Worm (Caenorhabditis elegans): ENCODE measurements around the gene tsp-2.

tsp-2 gene

DNA sequence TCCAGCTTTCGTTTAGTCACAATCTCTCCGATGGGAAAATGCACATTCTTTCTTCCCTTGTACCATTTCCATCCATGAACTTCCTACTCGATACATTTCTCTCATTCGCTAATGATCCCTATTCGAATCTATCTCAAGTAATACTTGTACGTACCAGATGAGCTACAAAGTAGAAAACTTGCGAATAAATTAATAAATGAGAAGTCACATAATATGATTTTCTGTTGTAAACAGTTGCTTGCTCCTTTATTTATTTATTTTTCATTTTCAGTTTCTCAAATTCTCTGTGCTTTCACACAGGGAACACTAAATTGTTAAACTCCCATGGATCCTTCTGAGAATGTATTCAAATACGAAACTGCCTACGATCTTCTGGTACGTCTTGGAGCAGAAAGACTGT is 11.6 kb downstream of the tsp-2 start, which contains the start of gene rfs-1:
Gene rfs-1 (plus strand): TSS at position 301 of the 400 bp plus-strand sequence.
- TF ChIP-seq elt-1 (tag; optimal IDR thresholded peaks at IDR 0.05) = no peak
- no peak for TF ChIP-seq aly-2 (tag; optimal IDR thresholded peaks at IDR 0.05)
- TF ChIP-seq nhr-25 (tag; optimal IDR thresholded peaks at IDR 0.05) = no peak
- TF ChIP-seq nhr-11 (tag; optimal IDR thresholded peaks at IDR 0.05) = no peak
- no peak for TF ChIP-seq skn-1 (tag; optimal IDR thresholded peaks at IDR 0.05)
- no peak for TF ChIP-seq zag-1 (tag; optimal IDR thresholded peaks at IDR 0.05)
- TF ChIP-seq egl-27 (tag; optimal IDR thresholded peaks at IDR 0.05) = no peak
- no peak for TF ChIP-seq nhr-129 (tag; optimal IDR thresholded peaks at IDR 0.05)
- no peak for TF ChIP-seq blmp-1 (tag; optimal IDR thresholded peaks at IDR 0.05; ENCODE audit: insufficient read depth)
- no peak for TF ChIP-seq peb-1 (tag; optimal IDR thresholded peaks at IDR 0.05)
- no peak for TF ChIP-seq R02D3.7 (tag; optimal IDR thresholded peaks at IDR 0.05)
- TF ChIP-seq lsy-2 (tag; optimal IDR thresholded peaks at IDR 0.05) = no peak
- TF ChIP-seq ZK546.5 (tag; optimal IDR thresholded peaks at IDR 0.05) = no peak

- TF ChIP-seq nhr-25 (tag; optimal IDR thresholded peaks at IDR 0.05) (no peak), lsy-2 (tag; optimal IDR thresholded peaks at IDR 0.05) (peak in 1 of 2 experiments; percentile 32), snpc-4 (tag; optimal IDR thresholded peaks at IDR 0.05) (no peak), fos-1 (tag; optimal IDR thresholded peaks at IDR 0.05) (no peak), unc-55 (GFP tag; optimal IDR thresholded peaks at IDR 0.05) (peak; percentile 32), nhr-12 (tag; optimal IDR thresholded peaks at IDR 0.05) (no peak)
Observed at ce11 chrIII:8224769-8225168, 13.0 kb downstream of the tsp-2 start, which contains the start of gene mob-4. TSS of gene mob-4 (plus strand) at chrIII:8225097.

DNA sequence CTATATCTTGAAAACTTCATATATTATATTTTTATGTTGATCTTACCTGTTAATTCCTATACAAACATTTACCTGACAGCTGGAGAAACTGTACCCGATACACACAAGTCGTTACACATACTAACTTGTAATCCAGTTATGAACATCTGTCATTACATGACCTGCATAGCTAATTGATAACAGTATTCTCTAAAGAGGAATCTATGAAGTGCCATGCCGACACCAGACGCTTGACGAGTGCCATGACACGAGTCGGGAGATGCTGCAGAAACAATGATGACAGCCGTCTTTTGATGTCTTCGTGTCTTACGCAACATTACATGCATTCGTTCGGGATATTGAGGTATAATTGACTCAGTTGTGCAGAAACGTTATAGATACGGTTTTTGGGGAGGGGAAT is 17.7 kb downstream of the tsp-2 start:
- TF ChIP-seq C34F6.9 (tag; optimal IDR thresholded peaks at IDR 0.05) (no peak), R02D3.7 (tag; optimal IDR thresholded peaks at IDR 0.05) (no peak), F13H6.1 (tag; optimal IDR thresholded peaks at IDR 0.05) (no peak), nhr-25 (tag; optimal IDR thresholded peaks at IDR 0.05) (no peak), nhr-12 (tag; optimal IDR thresholded peaks at IDR 0.05) (no peak)

- TF ChIP-seq F13H6.1 (tag; optimal IDR thresholded peaks at IDR 0.05) = no peak
- TF ChIP-seq nhr-10 (tag; optimal IDR thresholded peaks at IDR 0.05) = no peak
- TF ChIP-seq lin-39 (tag; optimal IDR thresholded peaks at IDR 0.05) = no peak
- no peak for TF ChIP-seq crh-2 (tag; optimal IDR thresholded peaks at IDR 0.05)
- TF ChIP-seq sma-3 (GFP tag; optimal IDR thresholded peaks at IDR 0.05) = no peak
- TF ChIP-seq sem-4 (tag; optimal IDR thresholded peaks at IDR 0.05) = no peak
- TF ChIP-seq gmeb-1 (tag; optimal IDR thresholded peaks at IDR 0.05) = no peak
- no peak for TF ChIP-seq unc-62 (GFP tag; optimal IDR thresholded peaks at IDR 0.05)
- TF ChIP-seq ama-1 (optimal IDR thresholded peaks at IDR 0.05) = no peak
- TF ChIP-seq mab-5 (tag; optimal IDR thresholded peaks at IDR 0.05) = no peak
- no peak for TF ChIP-seq unc-55 (GFP tag; optimal IDR thresholded peaks at IDR 0.05)
- TF ChIP-seq ceh-82 (tag; optimal IDR thresholded peaks at IDR 0.05) = no peak
- no peak for TF ChIP-seq elt-1 (tag; optimal IDR thresholded peaks at IDR 0.05)
- TF ChIP-seq ZK546.5 (tag; optimal IDR thresholded peaks at IDR 0.05) = no peak
- no peak for TF ChIP-seq nhr-129 (tag; optimal IDR thresholded peaks at IDR 0.05)
- TF ChIP-seq ztf-4 (tag; optimal IDR thresholded peaks at IDR 0.05) = no peak
- TF ChIP-seq lin-13 (GFP tag; optimal IDR thresholded peaks at IDR 0.05) = no peak
Observed at ce11 chrIII:8217919-8218318, 19.8 kb downstream of the tsp-2 start, which contains the start of gene C30A5.16. TSS of gene C30A5.16 (plus strand) at chrIII:8218219.

ce11 chrIII:8216224-8216623 is 21.5 kb downstream of the tsp-2 start, which contains the start of gene unc-86:
TSS of gene unc-86 (minus strand) at chrIII:8216336.
- TF ChIP-seq elt-1 (tag; optimal IDR thresholded peaks at IDR 0.05) (no peak), unc-55 (GFP tag; optimal IDR thresholded peaks at IDR 0.05) (peak; percentile 4), nhr-6 (tag; optimal IDR thresholded peaks at IDR 0.05) (no peak)

DNA sequence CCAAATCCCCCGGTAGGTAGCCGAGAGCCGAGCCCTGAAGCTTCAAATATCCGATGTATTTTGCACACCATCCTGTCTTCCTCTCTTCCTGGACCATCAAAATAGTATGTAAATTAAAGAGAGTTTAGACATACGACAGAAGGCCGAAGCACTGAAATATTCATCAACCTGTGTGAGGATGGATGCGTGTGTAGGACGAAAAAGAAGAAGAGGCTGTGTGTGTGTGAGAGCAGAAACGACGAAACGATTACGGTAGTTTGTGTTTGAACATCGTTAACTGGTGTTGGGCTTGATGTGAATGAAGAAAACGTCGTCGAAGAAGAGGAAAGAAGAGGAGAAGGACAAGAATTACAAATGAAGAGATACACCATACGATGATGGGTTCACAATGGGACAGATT is 26.2 kb downstream of the tsp-2 start:
- TF ChIP-seq lsy-2 (tag; optimal IDR thresholded peaks at IDR 0.05) (peak in 1 of 2 experiments; percentile 54), unc-55 (GFP tag; optimal IDR thresholded peaks at IDR 0.05) (peak; percentile 49), sma-3 (GFP tag; optimal IDR thresholded peaks at IDR 0.05) (no peak), C34F6.9 (tag; optimal IDR thresholded peaks at IDR 0.05) (peak; percentile 17), nhr-129 (tag; optimal IDR thresholded peaks at IDR 0.05) (peak; percentile 14)
